Fruit fly (Drosophila melanogaster): ENCODE results near the gene CG4872.

- TF ChIP-seq dmrt11E (tag; optimal IDR thresholded peaks at IDR 0.05) (no peak), CG17359 (tag; optimal IDR thresholded peaks at IDR 0.05) (no peak), kni (GFP tag; optimal IDR thresholded peaks at IDR 0.05) (no peak), CG9437 (GFP tag; optimal IDR thresholded peaks at IDR 0.05) (no peak), CG17829 (tag; optimal IDR thresholded peaks at IDR 0.05) (no peak), Nf-YA (GFP tag; IDR thresholded peaks at IDR 0.05) (no peak), Hr39 (optimal IDR thresholded peaks at IDR 0.05) (no peak), D19B (GFP tag; optimal IDR thresholded peaks at IDR 0.05) (no peak)
Observed at dm6 chrX:16902435-16902834, 21.3 kb downstream of the CG4872 start.
